Worm (Caenorhabditis elegans) whole organism, L2 larva: ENCODE measurements around the gene sto-1.

Source experiments
- C34F6.9 ChIP-seq: fragments of 150-350 bp; optimal IDR thresholded peaks from 2 replicates; lab custom pipeline; 2014; ENCODE audit warnings: missing biosample characterization, missing genetic modification characterization
- F13H6.1 ChIP-seq: sonication (generic microtip); optimal IDR thresholded peaks from 2 replicates; lab custom pipeline; 2016; ENCODE audit warnings: missing genetic modification characterization, missing compliant biosample characterization
- R02D3.7 ChIP-seq: fragments of 150-350 bp; optimal IDR thresholded peaks from 2 replicates; lab custom pipeline; 2014; ENCODE audit warnings: missing biosample characterization, missing genetic modification characterization
- Y55F3AM.14 ChIP-seq: fragments of 200-800 bp; sonication (Bioruptor generic); optimal IDR thresholded peaks from 2 replicates; lab custom pipeline; 2018; ENCODE audit warnings: mild to moderate bottlenecking, missing genetic modification characterization, missing compliant biosample characterization
- ZK546.5 ChIP-seq: sonication (generic microtip); optimal IDR thresholded peaks from 2 replicates; lab custom pipeline; 2017; ENCODE audit warnings: missing biosample characterization, missing genetic modification characterization
- alr-1 ChIP-seq: fragments of 150-350 bp; optimal IDR thresholded peaks from 2 replicates; lab custom pipeline; 2014; ENCODE audit warnings: missing biosample characterization, missing genetic modification characterization
- aly-2 ChIP-seq: fragments of 150-350 bp; optimal IDR thresholded peaks from 2 replicates; lab custom pipeline; 2014; ENCODE audit warnings: missing biosample characterization, missing genetic modification characterization
- ama-1 ChIP-seq: fragments of 150-350 bp; optimal IDR thresholded peaks from 2 replicates; lab custom pipeline; 2018; ENCODE audit warnings: inconsistent platforms
- ceh-16 ChIP-seq: fragments of 150-350 bp; optimal IDR thresholded peaks from 2 replicates; lab custom pipeline; 2014; ENCODE audit warnings: missing biosample characterization, missing genetic modification characterization
- ceh-82 ChIP-seq: fragments of 150-350 bp; optimal IDR thresholded peaks from 2 replicates; lab custom pipeline; 2014; ENCODE audit warnings: missing biosample characterization, missing genetic modification characterization
- dmd-4 ChIP-seq: sonication (generic microtip); optimal IDR thresholded peaks from 2 replicates; lab custom pipeline; 2017; ENCODE audit warnings: missing biosample characterization, missing genetic modification characterization
- egl-27 ChIP-seq: sonication (generic microtip); optimal IDR thresholded peaks from 3 replicates; lab custom pipeline; 2017; ENCODE audit warnings: missing biosample characterization, missing genetic modification reagents, missing genetic modification characterization
- elt-1 ChIP-seq: fragments of 150-350 bp; optimal IDR thresholded peaks from 2 replicates; lab custom pipeline; 2014; ENCODE audit warnings: missing biosample characterization, missing genetic modification characterization
- elt-3 ChIP-seq: sonication (generic microtip); optimal IDR thresholded peaks from 2 replicates; lab custom pipeline; 2017; ENCODE audit warnings: missing biosample characterization, missing genetic modification characterization
- fos-1 ChIP-seq: fragments of 150-350 bp; optimal IDR thresholded peaks from 2 replicates; lab custom pipeline; 2014; ENCODE audit warnings: missing biosample characterization, missing genetic modification characterization
- gmeb-1 ChIP-seq: fragments of 150-350 bp; optimal IDR thresholded peaks from 2 replicates; lab custom pipeline; 2014; ENCODE audit warnings: missing biosample characterization, missing genetic modification characterization
- lin-11 ChIP-seq: fragments of 150-350 bp; sonication (generic microtip); optimal IDR thresholded peaks from 2 replicates; lab custom pipeline; 2014; ENCODE audit warnings: missing biosample characterization, missing genetic modification characterization, inconsistent platforms, mixed read lengths
- lin-13 ChIP-seq: fragments of 150-350 bp; optimal IDR thresholded peaks from 2 replicates; lab custom pipeline; 2014; ENCODE audit warnings: missing biosample characterization, missing genetic modification reagents, missing genetic modification characterization
- lsy-2 ChIP-seq, 2 experiments: fragments of 150-350 bp in 1 of 2; sonication (generic microtip) in 1 of 2; optimal IDR thresholded peaks; 2 replicates each; lab custom pipeline; 2014 to 2017; ENCODE audit warnings: missing biosample characterization in 2 of 2, missing genetic modification characterization in 2 of 2
- mab-5 ChIP-seq: fragments of 150-350 bp; optimal IDR thresholded peaks from 2 replicates; lab custom pipeline; 2014; ENCODE audit warnings: missing biosample characterization, missing genetic modification characterization
- mbf-1 ChIP-seq: sonication (generic microtip); optimal IDR thresholded peaks from 2 replicates; lab custom pipeline; 2017; ENCODE audit warnings: missing biosample characterization, missing genetic modification characterization
- nhr-10 ChIP-seq: sonication (generic microtip); optimal IDR thresholded peaks from 2 replicates; lab custom pipeline; 2017; ENCODE audit warnings: missing biosample characterization, missing genetic modification characterization
- nhr-11 ChIP-seq: fragments of 150-350 bp; optimal IDR thresholded peaks from 2 replicates; lab custom pipeline; 2014; ENCODE audit warnings: missing biosample characterization, missing genetic modification characterization
- nhr-12 ChIP-seq: fragments of 150-350 bp; optimal IDR thresholded peaks from 2 replicates; lab custom pipeline; 2014; ENCODE audit warnings: missing biosample characterization, missing genetic modification characterization
- nhr-129 ChIP-seq: fragments of 150-350 bp; optimal IDR thresholded peaks from 2 replicates; lab custom pipeline; 2014; ENCODE audit warnings: missing biosample characterization, missing genetic modification characterization
- nhr-21 ChIP-seq: fragments of 150-350 bp; optimal IDR thresholded peaks from 2 replicates; lab custom pipeline; 2014; ENCODE audit warnings: missing biosample characterization, missing genetic modification characterization
- nhr-23 ChIP-seq: fragments of 150-350 bp; optimal IDR thresholded peaks from 2 replicates; lab custom pipeline; 2014; ENCODE audit warnings: missing biosample characterization, missing genetic modification reagents, missing genetic modification characterization
- nhr-237 ChIP-seq: fragments of 150-350 bp; optimal IDR thresholded peaks from 2 replicates; lab custom pipeline; 2014; ENCODE audit warnings: missing biosample characterization, missing genetic modification characterization
- nhr-25 ChIP-seq: fragments of 150-350 bp; sonication (generic microtip); optimal IDR thresholded peaks from 3 replicates; lab custom pipeline; 2014; ENCODE audit warnings: missing biosample characterization, missing genetic modification characterization
- nhr-6 ChIP-seq: fragments of 150-350 bp; optimal IDR thresholded peaks from 2 replicates; lab custom pipeline; 2014; ENCODE audit warnings: missing biosample characterization, missing genetic modification characterization
- nhr-77 ChIP-seq: fragments of 150-350 bp; optimal IDR thresholded peaks from 2 replicates; lab custom pipeline; 2014; ENCODE audit warnings: missing biosample characterization, missing genetic modification characterization
- sem-4 ChIP-seq: fragments of 150-350 bp; optimal IDR thresholded peaks from 2 replicates; lab custom pipeline; 2014; ENCODE audit warnings: missing biosample characterization, missing genetic modification reagents, missing genetic modification characterization
- skn-1 ChIP-seq: sonication (generic microtip); optimal IDR thresholded peaks from 2 replicates; lab custom pipeline; 2017; ENCODE audit warnings: missing biosample characterization, missing genetic modification characterization
- sma-3 ChIP-seq: sonication (generic microtip); optimal IDR thresholded peaks from 2 replicates; lab custom pipeline; 2016; ENCODE audit warnings: missing genetic modification reagents, missing genetic modification characterization, missing compliant biosample characterization
- sma-9 ChIP-seq, 2 experiments: fragments of 150-350 bp in 1 of 2; sonication (generic microtip) in 1 of 2; optimal IDR thresholded peaks; 2 replicates each; lab custom pipeline; 2014 to 2016; ENCODE audit warnings: missing genetic modification characterization in 2 of 2, mild to moderate bottlenecking in 1 of 2, missing biosample characterization in 1 of 2, missing compliant biosample characterization in 1 of 2, missing genetic modification reagents in 1 of 2, moderate library complexity in 1 of 2
- snpc-4 ChIP-seq: fragments of 150-350 bp; optimal IDR thresholded peaks from 2 replicates; lab custom pipeline; 2014; ENCODE audit warnings: missing biosample characterization, missing genetic modification characterization
- unc-62 ChIP-seq: fragments of 150-350 bp; optimal IDR thresholded peaks from 2 replicates; lab custom pipeline; 2014; ENCODE audit warnings: missing biosample characterization, missing genetic modification reagents, missing genetic modification characterization
- ztf-1 ChIP-seq: fragments of 200-800 bp; sonication (Bioruptor generic); conservative IDR thresholded peaks from 2 replicates; pipeline ENCODE4 v1.3.6; 2022; ENCODE audit warnings: missing genetic modification characterization, missing compliant biosample characterization
- ztf-11 ChIP-seq: sonication (generic microtip); optimal IDR thresholded peaks from 2 replicates; lab custom pipeline; 2017; ENCODE audit warnings: missing biosample characterization, missing genetic modification characterization

The sto-1 gene

ce11 chrX:7541078-7541477 is 21.5 kb upstream of the sto-1 start:
- no peak for TF ChIP-seq sma-3 (GFP tag; lab: Kevin White, UChicago)
- no peak for TF ChIP-seq sem-4 (tag; lab: Kevin White, UChicago)
- no peak for TF ChIP-seq lsy-2 (tag; optimal IDR thresholded peaks at IDR 0.05; lab: Kevin White, UChicago)
- no peak for TF ChIP-seq nhr-129 (tag; lab: Kevin White, UChicago)
- TF ChIP-seq nhr-12 (tag; lab: Kevin White, UChicago): no peak
- TF ChIP-seq R02D3.7: no peak
- TF ChIP-seq sma-9 (GFP tag; optimal IDR thresholded peaks at IDR 0.05; lab: Kevin White, UChicago): no peak
- TF ChIP-seq sma-9 (tag; optimal IDR thresholded peaks at IDR 0.05; lab: Kevin White, UChicago): no peak
- TF ChIP-seq mab-5 (tag; lab: Kevin White, UChicago): no peak
- no peak for TF ChIP-seq nhr-237 (tag; lab: Kevin White, UChicago)
- TF ChIP-seq nhr-23 (tag; lab: Kevin White, UChicago): no peak
- no peak for TF ChIP-seq nhr-6
- TF ChIP-seq ZK546.5 (tag; lab: Kevin White, UChicago): no peak
- TF ChIP-seq nhr-77 (tag; lab: Kevin White, UChicago): no peak
- no peak for TF ChIP-seq ztf-1 (GFP tag; lab: Robert Waterston, UW)

ce11 chrX:7546509-7546908 is 16.1 kb upstream of the sto-1 start, which contains the start of gene col-174:
TSS of gene col-174 (plus strand) at chrX:7546809.
- TF ChIP-seq egl-27 (tag; lab: Kevin White, UChicago) (no peak), sem-4 (tag; lab: Kevin White, UChicago) (no peak), nhr-23 (tag; lab: Kevin White, UChicago) (no peak), skn-1 (tag; lab: Kevin White, UChicago) (no peak), Y55F3AM.14 (no peak), nhr-11 (tag; lab: Kevin White, UChicago) (no peak), nhr-6 (no peak), elt-3 (tag; lab: Kevin White, UChicago) (no peak), C34F6.9 (tag; lab: Kevin White, UChicago) (no peak), fos-1 (tag; lab: Kevin White, UChicago) (no peak), snpc-4 (tag; lab: Kevin White, UChicago) (no peak), unc-62 (GFP tag; lab: Kevin White, UChicago) (no peak), mab-5 (tag; lab: Kevin White, UChicago) (no peak), aly-2 (tag; lab: Kevin White, UChicago) (no peak), nhr-25 (tag; lab: Kevin White, UChicago) (no peak), alr-1 (tag; lab: Kevin White, UChicago) (no peak), nhr-10 (tag; lab: Kevin White, UChicago) (no peak), lin-11 (tag; lab: Kevin White, UChicago) (no peak), F13H6.1 (tag; lab: Kevin White, UChicago) (no peak)

- TF ChIP-seq ztf-11 (tag; lab: Kevin White, UChicago) (no peak), ceh-16 (no peak), ama-1 (lab: Kevin White, UChicago) (no peak), lin-13 (GFP tag; lab: Kevin White, UChicago) (no peak), elt-3 (tag; lab: Kevin White, UChicago) (no peak), nhr-11 (tag; lab: Kevin White, UChicago) (no peak), Y55F3AM.14 (no peak), unc-62 (GFP tag; lab: Kevin White, UChicago) (no peak), mbf-1 (tag; lab: Kevin White, UChicago) (no peak), gmeb-1 (no peak), ztf-1 (GFP tag; lab: Robert Waterston, UW) (no peak), R02D3.7 (no peak), alr-1 (tag; lab: Kevin White, UChicago) (no peak), ceh-82 (no peak), nhr-21 (no peak), dmd-4 (tag; lab: Kevin White, UChicago) (no peak), nhr-6 (no peak)
Measured at ce11 chrX:7547696-7548095, 14.9 kb upstream of the sto-1 start.

- no peak for TF ChIP-seq lin-13 (GFP tag; lab: Kevin White, UChicago)
- no peak for TF ChIP-seq mbf-1 (tag; lab: Kevin White, UChicago)
- no peak for TF ChIP-seq lsy-2 (tag; optimal IDR thresholded peaks at IDR 0.05; lab: Kevin White, UChicago)
- no peak for TF ChIP-seq C34F6.9 (tag; lab: Kevin White, UChicago)
- TF ChIP-seq elt-1: no peak
- no peak for TF ChIP-seq nhr-21
- TF ChIP-seq elt-3 (tag; lab: Kevin White, UChicago): no peak
- TF ChIP-seq, all 48 proteins: peak for 0
Measured at ce11 chrX:7548158-7548557, 14.5 kb upstream of the sto-1 start, which contains the start of gene F46C8.1. TSS of gene F46C8.1 (plus strand) at chrX:7548458.
